Fruit fly (Drosophila melanogaster) whole organism, pupa: Measurements from ENCODE around the gene Lamtor5.

Experiments
- CG10348 ChIP-seq: fragments of 200-800 bp; sonication (Bioruptor generic); IDR thresholded peaks from 2 replicates; pipeline ENCODE4 v1.3.6; 2022; ENCODE audit warnings: missing biosample characterization, missing genetic modification characterization
- CG12605 ChIP-seq: fragments of 200-800 bp; sonication (Bioruptor generic); IDR thresholded peaks from 2 replicates; pipeline ENCODE4 v1.3.6; 2022; ENCODE audit warnings: missing biosample characterization, missing genetic modification characterization
- CG14655 ChIP-seq: fragments of 200-800 bp; sonication (Bioruptor generic); optimal IDR thresholded peaks from 3 replicates; lab custom pipeline; 2017; ENCODE audit warnings: mild to moderate bottlenecking, missing biosample characterization, missing genetic modification reagents, missing genetic modification characterization
- CG32121 ChIP-seq: fragments of 200-800 bp; sonication (Bioruptor generic); IDR thresholded peaks from 2 replicates; pipeline ENCODE4 v1.3.6; 2022; ENCODE audit warnings: missing biosample characterization, missing genetic modification characterization
- CG8301 ChIP-seq: fragments of 200-800 bp; sonication (Bioruptor generic); optimal IDR thresholded peaks from 2 replicates; lab custom pipeline; 2018; ENCODE audit warnings: missing biosample characterization, mild to moderate bottlenecking, missing genetic modification characterization
- D1 ChIP-seq: fragments of 200-800 bp; sonication (Bioruptor generic); optimal IDR thresholded peaks from 2 replicates; lab custom pipeline; 2018; ENCODE audit warnings: missing biosample characterization, mild to moderate bottlenecking, missing genetic modification characterization, moderate library complexity

- TF ChIP-seq D1 (tag; lab: Kevin White, UChicago) (no peak), CG14655 (GFP tag; lab: Kevin White, UChicago) (no peak), CG32121 (no peak), CG8301 (tag; lab: Kevin White, UChicago) (no peak), CG10348 (no peak), CG12605 (GFP tag; lab: Robert Waterston, UW) (no peak)
Measured at dm6 chrX:1900123-1900818, 41.5 kb upstream of the Lamtor5 start, which contains the start of gene arm.
